Worm (Caenorhabditis elegans) whole organism, young adult: ENCODE results near the gene nhr-20.

Experiments used
- B0035.1 ChIP-seq: sonication (generic microtip); optimal IDR thresholded peaks from 2 replicates; lab custom pipeline; 2016; ENCODE audit warnings: missing genetic modification characterization, mild to moderate bottlenecking, missing compliant biosample characterization, missing genotype, missing genetic modification reagents
- D2030.7 ChIP-seq: fragments of 200-800 bp; sonication (Bioruptor generic); IDR thresholded peaks from 2 replicates; pipeline ENCODE4 v1.3.6; 2022; ENCODE audit warnings: missing genetic modification reagents, missing genetic modification characterization, missing compliant biosample characterization
- F22D6.2 ChIP-seq: sonication (generic microtip); optimal IDR thresholded peaks from 2 replicates; lab custom pipeline; 2016; ENCODE audit warnings: mild to moderate bottlenecking, missing genetic modification characterization, missing compliant biosample characterization
- F37B4.10 ChIP-seq: fragments of 200-800 bp; sonication (Bioruptor generic); IDR thresholded peaks from 2 replicates; pipeline ENCODE4 v1.3.6; 2022; ENCODE audit warnings: missing genetic modification characterization, missing compliant biosample characterization
- F49E8.2 ChIP-seq: sonication (generic microtip); optimal IDR thresholded peaks from 3 replicates; lab custom pipeline; 2017; ENCODE audit warnings: missing genetic modification characterization, mild to moderate bottlenecking, missing compliant biosample characterization, antibody characterized with exemption, moderate library complexity; ENCODE audit not compliant: insufficient read depth
- F57A8.1 ChIP-seq: fragments of 200-800 bp; sonication (Bioruptor generic); optimal IDR thresholded peaks from 2 replicates; lab custom pipeline; 2018; ENCODE audit warnings: mild to moderate bottlenecking, missing genetic modification characterization, moderate library complexity, missing compliant biosample characterization
- F57C9.4 ChIP-seq: sonication (generic microtip); optimal IDR thresholded peaks from 2 replicates; lab custom pipeline; 2017; ENCODE audit warnings: mild to moderate bottlenecking, missing genetic modification characterization, missing compliant biosample characterization
- K11D2.4 ChIP-seq: fragments of 200-800 bp; sonication (Bioruptor generic); IDR thresholded peaks from 2 replicates; pipeline ENCODE4 v1.3.6; 2022; ENCODE audit warnings: missing genetic modification reagents, missing genetic modification characterization, missing compliant biosample characterization
- K12H6.12 ChIP-seq: fragments of 200-800 bp; sonication (Bioruptor generic); optimal IDR thresholded peaks from 2 replicates; lab custom pipeline; 2018; ENCODE audit warnings: mild to moderate bottlenecking, missing genetic modification characterization, missing compliant biosample characterization
- Y53F4B.3 ChIP-seq: fragments of 200-800 bp; sonication (Bioruptor generic); IDR thresholded peaks from 2 replicates; pipeline ENCODE4 v1.3.6; 2022; ENCODE audit warnings: missing genetic modification reagents, missing genetic modification characterization, missing compliant biosample characterization
- Y53G8AR.9 ChIP-seq: fragments of 200-800 bp; sonication (Bioruptor generic); conservative IDR thresholded peaks from 2 replicates; pipeline ENCODE4 v1.3.6; 2022; ENCODE audit warnings: missing genetic modification reagents, missing genetic modification characterization, missing compliant biosample characterization
- ama-1 ChIP-seq, 3 experiments: fragments of 150-350 bp in 1 of 3; sonication (generic microtip) in 2 of 3; optimal IDR thresholded peaks; 2 replicates each; lab custom pipeline; 2014 to 2018; ENCODE audit warnings: missing biosample characterization in 2 of 3, missing genetic modification characterization in 2 of 3, missing genetic modification reagents in 2 of 3
- aptf-2 ChIP-seq: fragments of 200-800 bp; sonication (Bioruptor generic); conservative IDR thresholded peaks from 2 replicates; pipeline ENCODE4 v1.3.6; 2022; ENCODE audit warnings: missing genetic modification reagents, missing genetic modification characterization, missing compliant biosample characterization
- aptf-3 ChIP-seq: fragments of 200-800 bp; sonication (Bioruptor generic); IDR thresholded peaks from 2 replicates; pipeline ENCODE4 v1.3.6; 2022; ENCODE audit warnings: missing genetic modification characterization, missing compliant biosample characterization
- attf-5 ChIP-seq: fragments of 200-800 bp; sonication (Bioruptor generic); optimal IDR thresholded peaks from 2 replicates; lab custom pipeline; 2018; ENCODE audit warnings: mild to moderate bottlenecking, missing genetic modification characterization, missing compliant biosample characterization
- attf-6 ChIP-seq: fragments of 200-800 bp; sonication (Bioruptor generic); IDR thresholded peaks from 2 replicates; pipeline ENCODE4 v1.3.6; 2022; ENCODE audit warnings: missing genetic modification reagents, missing genetic modification characterization, missing compliant biosample characterization
- bed-1 ChIP-seq: fragments of 200-800 bp; sonication (Bioruptor generic); IDR thresholded peaks from 2 replicates; pipeline ENCODE4 v1.3.6; 2022; ENCODE audit warnings: missing genetic modification reagents, missing genetic modification characterization, missing compliant biosample characterization
- bed-2 ChIP-seq: fragments of 200-800 bp; sonication (Bioruptor generic); IDR thresholded peaks from 2 replicates; pipeline ENCODE4 v1.3.6; 2022; ENCODE audit warnings: missing genetic modification reagents, missing genetic modification characterization, missing compliant biosample characterization
- ccch-3 ChIP-seq: fragments of 200-800 bp; sonication (Bioruptor generic); optimal IDR thresholded peaks from 2 replicates; lab custom pipeline; 2018; ENCODE audit warnings: mild to moderate bottlenecking, missing genetic modification characterization, missing compliant biosample characterization
- ceh-100 ChIP-seq: fragments of 200-800 bp; sonication (Bioruptor generic); IDR thresholded peaks from 2 replicates; pipeline ENCODE4 v1.3.6; 2022; ENCODE audit warnings: missing genetic modification reagents, missing genetic modification characterization, missing compliant biosample characterization
- chd-7 ChIP-seq: sonication (generic microtip); optimal IDR thresholded peaks from 2 replicates; lab custom pipeline; 2016; ENCODE audit warnings: mild to moderate bottlenecking, missing genetic modification characterization, moderate library complexity, missing compliant biosample characterization
- die-1 ChIP-seq: sonication (generic microtip); optimal IDR thresholded peaks from 2 replicates; lab custom pipeline; 2016; ENCODE audit warnings: missing genotype, mild to moderate bottlenecking, missing genetic modification characterization, missing compliant biosample characterization
- dpff-1 ChIP-seq: sonication (generic microtip); optimal IDR thresholded peaks from 2 replicates; lab custom pipeline; 2017; ENCODE audit warnings: mild to moderate bottlenecking, missing genetic modification characterization, missing compliant biosample characterization
- dpl-1 ChIP-seq: fragments of 150-350 bp; optimal IDR thresholded peaks from 2 replicates; lab custom pipeline; 2014; ENCODE audit warnings: missing biosample characterization, missing genetic modification reagents, missing genetic modification characterization
- efl-1 ChIP-seq: fragments of 150-350 bp; optimal IDR thresholded peaks from 2 replicates; lab custom pipeline; 2014; ENCODE audit warnings: missing biosample characterization, missing genetic modification reagents, missing genetic modification characterization
- egl-44 ChIP-seq: fragments of 200-800 bp; sonication (Bioruptor generic); IDR thresholded peaks from 2 replicates; pipeline ENCODE4 v1.3.6; 2022; ENCODE audit warnings: missing genetic modification reagents, missing genetic modification characterization, missing compliant biosample characterization
- him-1 ChIP-seq: sonication (generic microtip); optimal IDR thresholded peaks from 2 replicates; lab custom pipeline; 2016; ENCODE audit warnings: missing genotype, missing genetic modification reagents, missing genetic modification characterization, missing compliant biosample characterization
- hlh-12 ChIP-seq: sonication (generic microtip); optimal IDR thresholded peaks from 2 replicates; lab custom pipeline; 2016; ENCODE audit warnings: missing genetic modification characterization, missing compliant biosample characterization
- hrde-1 ChIP-seq: sonication (generic microtip); optimal IDR thresholded peaks from 2 replicates; lab custom pipeline; 2016; ENCODE audit warnings: missing genetic modification characterization, mild to moderate bottlenecking, missing compliant biosample characterization, moderate library complexity, missing genotype, missing genetic modification reagents, borderline replicate concordance
- lin-40 ChIP-seq: sonication (generic microtip); optimal IDR thresholded peaks from 2 replicates; lab custom pipeline; 2016; ENCODE audit warnings: missing genetic modification characterization, mild to moderate bottlenecking, missing compliant biosample characterization, missing genotype, missing genetic modification reagents
- madf-3 ChIP-seq: fragments of 200-800 bp; sonication (Bioruptor generic); IDR thresholded peaks from 2 replicates; pipeline ENCODE4 v1.3.6; 2022; ENCODE audit warnings: missing genetic modification reagents, missing genetic modification characterization, missing compliant biosample characterization
- mcd-1 ChIP-seq: fragments of 200-800 bp; sonication (Bioruptor generic); IDR thresholded peaks from 2 replicates; pipeline ENCODE4 v1.3.6; 2022; ENCODE audit warnings: missing genetic modification reagents, missing genetic modification characterization, missing compliant biosample characterization
- nfyb-1 ChIP-seq: fragments of 200-800 bp; sonication (Bioruptor generic); IDR thresholded peaks from 2 replicates; pipeline ENCODE4 v1.3.6; 2022; ENCODE audit warnings: missing genetic modification reagents, missing genetic modification characterization, missing compliant biosample characterization
- nhr-120 ChIP-seq: fragments of 200-800 bp; sonication (Bioruptor generic); IDR thresholded peaks from 2 replicates; pipeline ENCODE4 v1.3.6; 2022; ENCODE audit warnings: missing genetic modification characterization, missing compliant biosample characterization
- nhr-179 ChIP-seq: sonication (generic microtip); optimal IDR thresholded peaks from 2 replicates; lab custom pipeline; 2016; ENCODE audit warnings: mild to moderate bottlenecking, missing genetic modification characterization, missing compliant biosample characterization
- nhr-90 ChIP-seq: sonication (generic microtip); optimal IDR thresholded peaks from 2 replicates; lab custom pipeline; 2016; ENCODE audit warnings: missing genotype, mild to moderate bottlenecking, missing genetic modification characterization, missing compliant biosample characterization
- rec-8 ChIP-seq, 2 experiments: sonication (generic microtip); optimal IDR thresholded peaks; 2 replicates each; lab custom pipeline; 2016; ENCODE audit warnings: mild to moderate bottlenecking in 2 of 2, missing genetic modification characterization in 2 of 2, missing genetic modification reagents in 2 of 2, missing genotype in 2 of 2, missing biosample characterization in 1 of 2, missing compliant biosample characterization in 1 of 2, moderate library complexity in 1 of 2
- repo-1 ChIP-seq: sonication (generic microtip); optimal IDR thresholded peaks from 2 replicates; lab custom pipeline; 2017; ENCODE audit warnings: mild to moderate bottlenecking, missing genetic modification characterization, missing compliant biosample characterization
- sdz-38 ChIP-seq: sonication (generic microtip); optimal IDR thresholded peaks from 2 replicates; lab custom pipeline; 2016; ENCODE audit warnings: missing genotype, missing genetic modification characterization, missing compliant biosample characterization
- sea-2 ChIP-seq: fragments of 200-800 bp; sonication (Bioruptor generic); IDR thresholded peaks from 2 replicates; pipeline ENCODE4 v1.3.6; 2022; ENCODE audit warnings: missing genetic modification characterization, missing compliant biosample characterization
- snpc-1.3 ChIP-seq: sonication (generic microtip); optimal IDR thresholded peaks from 2 replicates; lab custom pipeline; 2017; ENCODE audit warnings: missing genetic modification characterization, mild to moderate bottlenecking, missing compliant biosample characterization, antibody characterized with exemption, moderate library complexity, missing genotype, missing genetic modification reagents; ENCODE audit not compliant: insufficient read depth
- snpc-4 ChIP-seq, 5 experiments: fragments of 150-350 bp in 1 of 5; sonication (generic microtip) in 4 of 5; optimal IDR thresholded peaks; 2 replicates each; lab custom pipeline; 2014 to 2018; ENCODE audit warnings: missing genetic modification characterization in 5 of 5, missing biosample characterization in 3 of 5, antibody characterized with exemption in 2 of 5, mild to moderate bottlenecking in 2 of 5, missing compliant biosample characterization in 2 of 5, missing genotype in 2 of 5, moderate library complexity in 2 of 5, missing genetic modification reagents in 1 of 5
- somi-1 ChIP-seq: fragments of 200-800 bp; sonication (Bioruptor generic); optimal IDR thresholded peaks from 2 replicates; lab custom pipeline; 2018; ENCODE audit warnings: mild to moderate bottlenecking, missing genetic modification characterization, missing compliant biosample characterization
- tlf-1 ChIP-seq: fragments of 200-800 bp; sonication (Bioruptor generic); optimal IDR thresholded peaks from 2 replicates; lab custom pipeline; 2018; ENCODE audit warnings: mild to moderate bottlenecking, missing genetic modification characterization, missing compliant biosample characterization
- unc-62 ChIP-seq: fragments of 150-350 bp; optimal IDR thresholded peaks from 2 replicates; lab custom pipeline; 2014; ENCODE audit warnings: missing biosample characterization, missing genetic modification reagents, missing genetic modification characterization
- ztf-25 ChIP-seq: fragments of 200-800 bp; sonication (Bioruptor generic); IDR thresholded peaks from 2 replicates; pipeline ENCODE4 v1.3.6; 2022; ENCODE audit warnings: missing genetic modification reagents, missing genetic modification characterization, missing compliant biosample characterization
- ztf-3 ChIP-seq: fragments of 200-800 bp; sonication (Bioruptor generic); optimal IDR thresholded peaks from 2 replicates; lab custom pipeline; 2018; ENCODE audit warnings: mild to moderate bottlenecking, missing genetic modification characterization, missing compliant biosample characterization

Gene nhr-20

ce11 chrIII:4269220-4269935 is 36.4 kb upstream of the nhr-20 start, which contains the start of the genes sftb-1 and R10E4.1 (continued):
- no peak for TF ChIP-seq F57A8.1 (GFP tag; lab: Kevin White, UChicago)
- TF ChIP-seq snpc-1.3 (tag; lab: Kevin White, UChicago) = no peak
- TF ChIP-seq dpff-1 (tag; lab: Kevin White, UChicago) = no peak
- TF ChIP-seq bed-2 (GFP tag; lab: Robert Waterston, UW) = no peak
- TF ChIP-seq somi-1 = no peak
- no peak for TF ChIP-seq Y53F4B.3
- TF ChIP-seq ztf-3 (GFP tag; lab: Kevin White, UChicago) = no peak
- peak; percentile 75 for TF ChIP-seq mcd-1 (GFP tag; lab: Robert Waterston, UW)
- no peak for TF ChIP-seq F57C9.4 (tag; lab: Kevin White, UChicago)
- no peak for TF ChIP-seq hrde-1 (tag; lab: Kevin White, UChicago)
- no peak for TF ChIP-seq ztf-25 (GFP tag; lab: Robert Waterston, UW)
- no peak for TF ChIP-seq F49E8.2 (tag; lab: Kevin White, UChicago)
- no peak for TF ChIP-seq him-1 (tag; lab: Kevin White, UChicago)
- TF ChIP-seq nhr-90 (tag; lab: Kevin White, UChicago) = no peak
- TF ChIP-seq hlh-12 (tag; lab: Kevin White, UChicago) = no peak
- TF ChIP-seq ccch-3 (GFP tag; lab: Kevin White, UChicago) = no peak
- TF ChIP-seq repo-1 (tag; lab: Kevin White, UChicago) = peak; percentile 15
- no peak for TF ChIP-seq egl-44 (GFP tag; lab: Robert Waterston, UW)
- TF ChIP-seq Y53G8AR.9 (GFP tag; lab: Robert Waterston, UW) = no peak
- peak; percentile 44 for TF ChIP-seq dpl-1 (GFP tag; lab: Kevin White, UChicago)
- no peak for TF ChIP-seq nhr-179 (tag; lab: Kevin White, UChicago)
- TF ChIP-seq attf-6 (GFP tag; lab: Robert Waterston, UW) = no peak
- TF ChIP-seq rec-8 (tag; optimal IDR thresholded peaks at IDR 0.05; lab: Kevin White, UChicago) = no peak
- TF ChIP-seq bed-1 (GFP tag; lab: Robert Waterston, UW) = no peak
- TF ChIP-seq efl-1 = no peak
- 0 out of 2 replicates have a peak, but pooled peaks have one; percentile 21 for TF ChIP-seq nfyb-1 (GFP tag; lab: Robert Waterston, UW)
- TF ChIP-seq unc-62 (GFP tag; lab: Kevin White, UChicago) = no peak
- TF ChIP-seq aptf-2 (GFP tag; lab: Robert Waterston, UW) = no peak
- no peak for TF ChIP-seq die-1
- TF ChIP-seq aptf-3 (GFP tag; lab: Robert Waterston, UW) = no peak
- TF ChIP-seq snpc-4 (GFP tag; optimal IDR thresholded peaks at IDR 0.05; lab: Kevin White, UChicago) = peak; percentile 14
- peak in 3 of 4 experiments; percentile 24 to 40 (median 37) for TF ChIP-seq snpc-4 (tag; optimal IDR thresholded peaks at IDR 0.05; lab: Kevin White, UChicago)
- no peak for TF ChIP-seq K12H6.12
- no peak for TF ChIP-seq sdz-38 (tag; lab: Kevin White, UChicago)
- no peak for TF ChIP-seq F37B4.10 (GFP tag; lab: Robert Waterston, UW)
- TF ChIP-seq F22D6.2 = no peak
- no peak for TF ChIP-seq chd-7 (tag; lab: Kevin White, UChicago)
- no peak for TF ChIP-seq nhr-120 (GFP tag; lab: Robert Waterston, UW)
- no peak for TF ChIP-seq ama-1 (optimal IDR thresholded peaks at IDR 0.05; lab: Kevin White, UChicago)
- TF ChIP-seq ama-1 (GFP tag; optimal IDR thresholded peaks at IDR 0.05; lab: Kevin White, UChicago) = no peak
- peak; percentile 36 for TF ChIP-seq attf-5 (GFP tag; lab: Kevin White, UChicago)
- TF ChIP-seq ceh-100 = no peak
- no peak for TF ChIP-seq K11D2.4 (GFP tag; lab: Robert Waterston, UW)
- no peak for TF ChIP-seq madf-3 (GFP tag; lab: Robert Waterston, UW)
- 0 out of 2 replicates have a peak, but pooled peaks have one; percentile 12 for TF ChIP-seq D2030.7 (GFP tag; lab: Robert Waterston, UW)
- peak; percentile 64 for TF ChIP-seq lin-40
- TF ChIP-seq B0035.1 (tag; lab: Kevin White, UChicago) = no peak
- TF ChIP-seq sea-2 (GFP tag; lab: Robert Waterston, UW) = no peak
- no peak for TF ChIP-seq tlf-1
